Fruit fly (Drosophila melanogaster) S2 (cell line): ENCODE data around the gene Pgam5.

ENCODE experiments used
- CG8478 ChIP-seq: fragments of >200 bp; optimal IDR thresholded peaks from 2 replicates; lab custom pipeline; 2018
- CTCF ChIP-seq, 2 experiments: fragments of >200 bp; optimal IDR thresholded peaks; 2 replicates each; lab custom pipeline; 2018

dm6 chrX:1877107-1877736, 3.9 kb upstream of the Pgam5 start, which contains the start of the genes CG14817 and CG14805:
- TF ChIP-seq CG8478 (no peak), CTCF (optimal IDR thresholded peaks at IDR 0.05; lab: Kevin White, UChicago) (no peak)
